Worm (Caenorhabditis elegans): Measurements from ENCODE around the gene T03F6.10.

The T03F6.10 gene

DNA sequence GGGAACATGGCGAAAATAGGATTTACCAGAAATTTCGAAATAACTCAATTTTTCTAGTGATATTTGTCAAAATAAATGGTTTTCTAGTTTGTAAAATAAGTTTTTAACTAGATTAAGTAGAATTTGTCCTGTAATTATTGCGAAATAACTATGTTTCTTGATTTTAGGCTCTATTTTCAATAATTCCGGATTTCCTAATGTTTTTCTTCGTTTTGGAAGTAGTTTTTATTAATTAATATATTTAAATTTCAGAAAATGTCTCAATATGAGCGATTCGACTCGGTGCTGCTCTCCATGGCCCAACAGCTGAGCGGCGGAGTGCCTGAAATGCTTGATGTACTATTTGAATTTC is 36.9 kb downstream of the T03F6.10 start, which contains the start of gene nud-1:
TSS of gene nud-1 (plus strand) at position 253 of the 352 bp plus-strand sequence.
- TF ChIP-seq T20F7.1 (GFP tag; optimal IDR thresholded peaks at IDR 0.05) (no peak), dpl-1 (GFP tag; optimal IDR thresholded peaks at IDR 0.05) (no peak), egl-27 (tag; optimal IDR thresholded peaks at IDR 0.05) (no peak), hlh-11 (tag; optimal IDR thresholded peaks at IDR 0.05) (no peak), gei-8 (GFP tag; optimal IDR thresholded peaks at IDR 0.05) (no peak), spr-3 (GFP tag; optimal IDR thresholded peaks at IDR 0.05) (no peak), madf-9 (GFP tag; conservative IDR thresholded peaks at IDR 0.05) (no peak), F37D6.2 (tag; optimal IDR thresholded peaks at IDR 0.05) (no peak), nhr-237 (tag; optimal IDR thresholded peaks at IDR 0.05) (no peak)

DNA sequence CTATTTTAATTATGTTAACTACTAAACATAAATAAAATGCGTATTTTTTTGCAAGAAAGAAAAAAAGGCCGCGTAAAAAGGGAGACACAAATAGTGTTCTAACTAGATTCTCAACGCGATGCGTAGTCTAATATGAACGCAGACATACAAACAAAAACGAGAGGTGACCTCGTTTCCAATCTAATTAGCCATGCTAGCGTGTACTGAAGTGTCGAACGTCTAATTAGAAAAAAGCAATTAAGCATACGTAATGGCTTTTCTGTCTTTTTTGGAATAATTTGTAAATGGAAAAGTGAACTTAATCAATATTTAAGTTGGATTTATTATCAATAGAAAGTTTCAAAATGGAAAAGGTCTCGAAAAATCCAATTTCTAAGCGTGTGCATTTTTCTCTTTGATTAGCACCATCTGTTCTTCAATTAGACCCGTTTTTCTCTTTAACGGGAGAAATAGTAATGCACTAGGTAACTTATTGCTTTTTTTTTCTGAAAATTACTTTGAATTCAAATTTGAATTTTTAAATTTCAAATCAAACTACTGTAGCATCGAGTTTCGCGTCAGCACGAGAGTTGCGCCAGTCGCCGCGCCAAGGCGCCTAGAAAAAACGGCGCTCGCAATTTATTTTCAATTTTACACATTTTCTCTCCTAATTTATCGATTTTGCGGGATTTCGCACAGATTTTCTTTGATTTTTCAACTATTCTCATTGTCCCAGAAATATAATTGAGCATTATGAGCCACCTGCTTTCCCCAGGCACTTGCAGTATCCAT is 37.5 kb downstream of the T03F6.10 start:
- peak; percentile 72 for TF ChIP-seq dpl-1 (GFP tag; optimal IDR thresholded peaks at IDR 0.05)
- TF ChIP-seq aha-1 (tag), result peak; percentile 52
- TF ChIP-seq lsy-2 (tag; optimal IDR thresholded peaks at IDR 0.05), result peak in 1 of 2 experiments; percentile 55
- TF ChIP-seq nhr-41 (GFP tag; IDR thresholded peaks at IDR 0.05), result no peak
- TF ChIP-seq nhr-11 (tag; optimal IDR thresholded peaks at IDR 0.05), result no peak

ce11 chrIII:13339672-13340071 is 38.5 kb downstream of the T03F6.10 start, which contains the start of gene F53A2.3:
Gene F53A2.3, minus strand, starts transcription at chrIII:13339772.
- TF ChIP-seq lin-15B (tag; optimal IDR thresholded peaks at IDR 0.05), result no peak
- no peak for TF ChIP-seq dmd-6 (GFP tag; IDR thresholded peaks at IDR 0.05)
- TF ChIP-seq mdl-1 (tag; optimal IDR thresholded peaks at IDR 0.05), result no peak
- TF ChIP-seq hlh-30 (tag; optimal IDR thresholded peaks at IDR 0.05; ENCODE audit: insufficient read depth), result no peak
- no peak for TF ChIP-seq duxl-1 (tag; optimal IDR thresholded peaks at IDR 0.05; ENCODE audit: poor library complexity)
- no peak for TF ChIP-seq nhr-42 (GFP tag; IDR thresholded peaks at IDR 0.05)
- no peak for TF ChIP-seq aly-2 (tag; optimal IDR thresholded peaks at IDR 0.05)

DNA sequence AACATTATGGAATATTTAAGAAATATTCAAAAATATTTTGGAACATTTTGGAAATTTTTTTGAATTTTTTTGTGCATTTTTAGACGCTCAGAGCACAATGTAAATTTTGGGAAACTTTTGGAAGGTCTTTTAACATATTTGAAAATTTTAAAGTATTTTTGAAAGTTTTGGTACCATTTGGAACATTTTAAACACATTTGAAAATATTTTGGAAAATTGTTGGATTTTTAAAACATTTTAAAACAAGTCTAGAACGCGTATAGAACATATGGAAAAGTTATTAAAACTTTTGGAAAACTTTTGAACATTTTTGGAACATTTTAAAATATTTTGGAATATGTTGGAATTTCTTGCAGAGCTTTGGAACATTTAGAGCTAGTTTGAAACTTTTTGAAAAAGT is 44.4 kb downstream of the T03F6.10 start, which contains the start of gene sdz-20:
TSS of gene sdz-20 (plus strand) at position 301 of the 400 bp plus-strand sequence.
- TF ChIP-seq F26F4.8 (GFP tag; conservative IDR thresholded peaks at IDR 0.05) (no peak), F49E8.2 (tag; optimal IDR thresholded peaks at IDR 0.05; ENCODE audit: borderline replicate concordance) (no peak), F37D6.2 (tag; optimal IDR thresholded peaks at IDR 0.05) (no peak), ZK337.2 (GFP tag; IDR thresholded peaks at IDR 0.05) (no peak), hmg-1.1 (GFP tag; IDR thresholded peaks at IDR 0.05) (no peak), attf-4 (tag; optimal IDR thresholded peaks at IDR 0.05) (no peak), nhr-10 (tag; optimal IDR thresholded peaks at IDR 0.05) (no peak), mxl-3 (GFP tag; optimal IDR thresholded peaks at IDR 0.05) (no peak), lin-38 (GFP tag; IDR thresholded peaks at IDR 0.05) (no peak), hlh-30 (tag; optimal IDR thresholded peaks at IDR 0.05; ENCODE audit: insufficient read depth) (no peak), php-3 (GFP tag; IDR thresholded peaks at IDR 0.05) (no peak), rbr-2 (tag; optimal IDR thresholded peaks at IDR 0.05) (no peak), T20F7.1 (GFP tag; optimal IDR thresholded peaks at IDR 0.05) (no peak), unc-62 (GFP tag; optimal IDR thresholded peaks at IDR 0.05 in 1 of 2) (no peak), unc-62 (tag; optimal IDR thresholded peaks at IDR 0.05) (no peak), nhr-28 (tag; optimal IDR thresholded peaks at IDR 0.05) (no peak), madf-9 (GFP tag; conservative IDR thresholded peaks at IDR 0.05) (no peak), nhr-41 (GFP tag; IDR thresholded peaks at IDR 0.05) (no peak)

DNA sequence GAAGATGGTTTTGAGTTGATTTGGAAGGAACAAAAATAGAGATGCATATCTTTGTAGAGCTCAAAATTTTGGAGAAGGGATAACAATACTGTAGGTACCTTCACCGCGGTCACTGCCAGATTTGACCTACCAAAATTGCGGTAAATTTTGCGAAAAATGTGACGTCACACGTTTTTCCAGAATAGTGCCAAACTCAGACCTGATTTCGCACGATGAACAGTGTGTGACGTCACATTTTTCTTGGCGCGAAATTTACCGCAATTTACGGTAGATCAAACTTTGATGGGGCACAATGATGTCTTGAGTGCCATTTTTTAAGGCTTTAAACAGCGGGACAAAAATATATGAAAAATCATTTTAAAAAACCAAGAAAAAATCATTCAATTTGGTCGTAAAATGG is 49.2 kb downstream of the T03F6.10 start:
- no peak for TF ChIP-seq dpl-1 (GFP tag; optimal IDR thresholded peaks at IDR 0.05)
- no peak for TF ChIP-seq nhr-76 (tag; optimal IDR thresholded peaks at IDR 0.05)
- no peak for TF ChIP-seq spr-3 (GFP tag; optimal IDR thresholded peaks at IDR 0.05)
- no peak for TF ChIP-seq ceh-62 (tag; optimal IDR thresholded peaks at IDR 0.05)
- no peak for TF ChIP-seq Y75B8A.6 (GFP tag; IDR thresholded peaks at IDR 0.05)
- TF ChIP-seq pqm-1 (tag; optimal IDR thresholded peaks at IDR 0.05), result no peak
- no peak for TF ChIP-seq F44E2.7 (GFP tag; IDR thresholded peaks at IDR 0.05)
- no peak for TF ChIP-seq unc-130 (GFP tag; optimal IDR thresholded peaks at IDR 0.05)

Measured in whole organism, L4 larva.